Worm (Caenorhabditis elegans) whole organism, L2 larva: ENCODE results near the gene glb-23.
A peak's percentile ranks its signal among the peaks of the same experiment; 100 is the strongest.

ENCODE experiments used
- C34F6.9 ChIP-seq: fragments of 150-350 bp; optimal IDR thresholded peaks from 2 replicates; lab custom pipeline; 2014; ENCODE audit warnings: missing biosample characterization, missing genetic modification characterization
- F13H6.1 ChIP-seq: sonication (generic microtip); optimal IDR thresholded peaks from 2 replicates; lab custom pipeline; 2016; ENCODE audit warnings: missing genetic modification characterization, missing compliant biosample characterization
- R02D3.7 ChIP-seq: fragments of 150-350 bp; optimal IDR thresholded peaks from 2 replicates; lab custom pipeline; 2014; ENCODE audit warnings: missing biosample characterization, missing genetic modification characterization
- Y55F3AM.14 ChIP-seq: fragments of 200-800 bp; sonication (Bioruptor generic); optimal IDR thresholded peaks from 2 replicates; lab custom pipeline; 2018; ENCODE audit warnings: mild to moderate bottlenecking, missing genetic modification characterization, missing compliant biosample characterization
- ZK546.5 ChIP-seq: sonication (generic microtip); optimal IDR thresholded peaks from 2 replicates; lab custom pipeline; 2017; ENCODE audit warnings: missing biosample characterization, missing genetic modification characterization
- aly-2 ChIP-seq: fragments of 150-350 bp; optimal IDR thresholded peaks from 2 replicates; lab custom pipeline; 2014; ENCODE audit warnings: missing biosample characterization, missing genetic modification characterization
- ama-1 ChIP-seq: fragments of 150-350 bp; optimal IDR thresholded peaks from 2 replicates; lab custom pipeline; 2018; ENCODE audit warnings: inconsistent platforms
- blmp-1 ChIP-seq: sonication (generic microtip); optimal IDR thresholded peaks from 2 replicates; lab custom pipeline; 2017; ENCODE audit warnings: missing genetic modification characterization, mild to moderate bottlenecking, missing compliant biosample characterization, antibody characterized with exemption, moderate library complexity; ENCODE audit not compliant: insufficient read depth
- ceh-16 ChIP-seq: fragments of 150-350 bp; optimal IDR thresholded peaks from 2 replicates; lab custom pipeline; 2014; ENCODE audit warnings: missing biosample characterization, missing genetic modification characterization
- ceh-82 ChIP-seq: fragments of 150-350 bp; optimal IDR thresholded peaks from 2 replicates; lab custom pipeline; 2014; ENCODE audit warnings: missing biosample characterization, missing genetic modification characterization
- crh-2 ChIP-seq: sonication (generic microtip); optimal IDR thresholded peaks from 2 replicates; lab custom pipeline; 2017; ENCODE audit warnings: missing biosample characterization, missing genetic modification characterization
- dmd-4 ChIP-seq: sonication (generic microtip); optimal IDR thresholded peaks from 2 replicates; lab custom pipeline; 2017; ENCODE audit warnings: missing biosample characterization, missing genetic modification characterization
- egl-27 ChIP-seq: sonication (generic microtip); optimal IDR thresholded peaks from 3 replicates; lab custom pipeline; 2017; ENCODE audit warnings: missing biosample characterization, missing genetic modification reagents, missing genetic modification characterization
- elt-1 ChIP-seq: fragments of 150-350 bp; optimal IDR thresholded peaks from 2 replicates; lab custom pipeline; 2014; ENCODE audit warnings: missing biosample characterization, missing genetic modification characterization
- elt-3 ChIP-seq: sonication (generic microtip); optimal IDR thresholded peaks from 2 replicates; lab custom pipeline; 2017; ENCODE audit warnings: missing biosample characterization, missing genetic modification characterization
- fos-1 ChIP-seq: fragments of 150-350 bp; optimal IDR thresholded peaks from 2 replicates; lab custom pipeline; 2014; ENCODE audit warnings: missing biosample characterization, missing genetic modification characterization
- gmeb-1 ChIP-seq: fragments of 150-350 bp; optimal IDR thresholded peaks from 2 replicates; lab custom pipeline; 2014; ENCODE audit warnings: missing biosample characterization, missing genetic modification characterization
- lin-11 ChIP-seq: fragments of 150-350 bp; sonication (generic microtip); optimal IDR thresholded peaks from 2 replicates; lab custom pipeline; 2014; ENCODE audit warnings: missing biosample characterization, missing genetic modification characterization, inconsistent platforms, mixed read lengths
- lin-13 ChIP-seq: fragments of 150-350 bp; optimal IDR thresholded peaks from 2 replicates; lab custom pipeline; 2014; ENCODE audit warnings: missing biosample characterization, missing genetic modification reagents, missing genetic modification characterization
- lin-39 ChIP-seq: fragments of 150-350 bp; optimal IDR thresholded peaks from 2 replicates; lab custom pipeline; 2014; ENCODE audit warnings: missing biosample characterization, missing genetic modification reagents, missing genetic modification characterization
- lsy-2 ChIP-seq, 2 experiments: fragments of 150-350 bp in 1 of 2; sonication (generic microtip) in 1 of 2; optimal IDR thresholded peaks; 2 replicates each; lab custom pipeline; 2014 to 2017; ENCODE audit warnings: missing biosample characterization in 2 of 2, missing genetic modification characterization in 2 of 2
- mab-5 ChIP-seq: fragments of 150-350 bp; optimal IDR thresholded peaks from 2 replicates; lab custom pipeline; 2014; ENCODE audit warnings: missing biosample characterization, missing genetic modification characterization
- mbf-1 ChIP-seq: sonication (generic microtip); optimal IDR thresholded peaks from 2 replicates; lab custom pipeline; 2017; ENCODE audit warnings: missing biosample characterization, missing genetic modification characterization
- mdl-1 ChIP-seq, 2 experiments: fragments of 150-350 bp in 1 of 2; sonication (generic microtip) in 1 of 2; optimal IDR thresholded peaks; 2 replicates each; lab custom pipeline; 2017; ENCODE audit warnings: missing biosample characterization in 2 of 2, missing genetic modification characterization in 2 of 2
- nhr-10 ChIP-seq: sonication (generic microtip); optimal IDR thresholded peaks from 2 replicates; lab custom pipeline; 2017; ENCODE audit warnings: missing biosample characterization, missing genetic modification characterization
- nhr-11 ChIP-seq: fragments of 150-350 bp; optimal IDR thresholded peaks from 2 replicates; lab custom pipeline; 2014; ENCODE audit warnings: missing biosample characterization, missing genetic modification characterization
- nhr-12 ChIP-seq: fragments of 150-350 bp; optimal IDR thresholded peaks from 2 replicates; lab custom pipeline; 2014; ENCODE audit warnings: missing biosample characterization, missing genetic modification characterization
- nhr-129 ChIP-seq: fragments of 150-350 bp; optimal IDR thresholded peaks from 2 replicates; lab custom pipeline; 2014; ENCODE audit warnings: missing biosample characterization, missing genetic modification characterization
- nhr-21 ChIP-seq: fragments of 150-350 bp; optimal IDR thresholded peaks from 2 replicates; lab custom pipeline; 2014; ENCODE audit warnings: missing biosample characterization, missing genetic modification characterization
- nhr-23 ChIP-seq: fragments of 150-350 bp; optimal IDR thresholded peaks from 2 replicates; lab custom pipeline; 2014; ENCODE audit warnings: missing biosample characterization, missing genetic modification reagents, missing genetic modification characterization
- nhr-237 ChIP-seq: fragments of 150-350 bp; optimal IDR thresholded peaks from 2 replicates; lab custom pipeline; 2014; ENCODE audit warnings: missing biosample characterization, missing genetic modification characterization
- nhr-25 ChIP-seq: fragments of 150-350 bp; sonication (generic microtip); optimal IDR thresholded peaks from 3 replicates; lab custom pipeline; 2014; ENCODE audit warnings: missing biosample characterization, missing genetic modification characterization
- nhr-6 ChIP-seq: fragments of 150-350 bp; optimal IDR thresholded peaks from 2 replicates; lab custom pipeline; 2014; ENCODE audit warnings: missing biosample characterization, missing genetic modification characterization
- nhr-77 ChIP-seq: fragments of 150-350 bp; optimal IDR thresholded peaks from 2 replicates; lab custom pipeline; 2014; ENCODE audit warnings: missing biosample characterization, missing genetic modification characterization
- peb-1 ChIP-seq: fragments of 150-350 bp; optimal IDR thresholded peaks from 2 replicates; lab custom pipeline; 2014; ENCODE audit warnings: missing biosample characterization, missing genetic modification characterization
- sem-4 ChIP-seq: fragments of 150-350 bp; optimal IDR thresholded peaks from 2 replicates; lab custom pipeline; 2014; ENCODE audit warnings: missing biosample characterization, missing genetic modification reagents, missing genetic modification characterization
- skn-1 ChIP-seq: sonication (generic microtip); optimal IDR thresholded peaks from 2 replicates; lab custom pipeline; 2017; ENCODE audit warnings: missing biosample characterization, missing genetic modification characterization
- sma-3 ChIP-seq: sonication (generic microtip); optimal IDR thresholded peaks from 2 replicates; lab custom pipeline; 2016; ENCODE audit warnings: missing genetic modification reagents, missing genetic modification characterization, missing compliant biosample characterization
- sma-9 ChIP-seq, 2 experiments: fragments of 150-350 bp in 1 of 2; sonication (generic microtip) in 1 of 2; optimal IDR thresholded peaks; 2 replicates each; lab custom pipeline; 2014 to 2016; ENCODE audit warnings: missing genetic modification characterization in 2 of 2, mild to moderate bottlenecking in 1 of 2, missing biosample characterization in 1 of 2, missing compliant biosample characterization in 1 of 2, missing genetic modification reagents in 1 of 2, moderate library complexity in 1 of 2
- snpc-4 ChIP-seq: fragments of 150-350 bp; optimal IDR thresholded peaks from 2 replicates; lab custom pipeline; 2014; ENCODE audit warnings: missing biosample characterization, missing genetic modification characterization
- unc-39 ChIP-seq: fragments of 150-350 bp; optimal IDR thresholded peaks from 2 replicates; lab custom pipeline; 2014; ENCODE audit warnings: missing biosample characterization, missing genetic modification characterization
- unc-55 ChIP-seq: fragments of 150-350 bp; sonication (generic microtip); optimal IDR thresholded peaks from 3 replicates; lab custom pipeline; 2014; ENCODE audit warnings: missing biosample characterization, missing genetic modification reagents, missing genetic modification characterization
- unc-62 ChIP-seq: fragments of 150-350 bp; optimal IDR thresholded peaks from 2 replicates; lab custom pipeline; 2014; ENCODE audit warnings: missing biosample characterization, missing genetic modification reagents, missing genetic modification characterization
- zag-1 ChIP-seq: fragments of 150-350 bp; optimal IDR thresholded peaks from 2 replicates; lab custom pipeline; 2014; ENCODE audit warnings: missing biosample characterization, missing genetic modification characterization
- ztf-1 ChIP-seq: fragments of 200-800 bp; sonication (Bioruptor generic); conservative IDR thresholded peaks from 2 replicates; pipeline ENCODE4 v1.3.6; 2022; ENCODE audit warnings: missing genetic modification characterization, missing compliant biosample characterization
- ztf-11 ChIP-seq: sonication (generic microtip); optimal IDR thresholded peaks from 2 replicates; lab custom pipeline; 2017; ENCODE audit warnings: missing biosample characterization, missing genetic modification characterization
- ztf-4 ChIP-seq: fragments of 150-350 bp; optimal IDR thresholded peaks from 2 replicates; lab custom pipeline; 2014; ENCODE audit warnings: missing biosample characterization, missing genetic modification characterization

The glb-23 gene

DNA sequence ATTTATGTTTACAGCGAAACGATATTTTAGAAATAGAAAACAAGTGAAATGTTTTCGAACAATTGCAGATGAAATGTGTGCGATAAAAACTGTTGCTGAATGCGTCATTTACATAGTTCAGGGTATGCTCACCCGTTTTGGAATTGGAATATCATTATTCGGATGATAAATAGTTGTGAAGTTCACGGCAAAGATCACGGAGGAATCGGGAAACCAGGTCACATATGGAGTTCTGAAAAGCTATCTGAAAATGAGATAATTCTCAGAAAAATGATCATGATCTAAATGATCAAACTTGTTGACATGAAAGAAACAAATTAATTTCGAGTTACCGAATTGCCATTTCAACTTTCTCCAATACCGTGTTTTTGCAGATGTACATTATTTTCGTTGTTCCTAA lies 23.6 kb downstream of the glb-23 start, which contains the start of gene best-16:
TSS of gene best-16 (minus strand) at position 101 of the 400 bp plus-strand sequence.
- no peak for TF ChIP-seq sem-4 (tag; lab: Kevin White, UChicago)
- no peak for TF ChIP-seq nhr-10 (tag; lab: Kevin White, UChicago)
- no peak for TF ChIP-seq blmp-1 (tag; lab: Kevin White, UChicago)
- TF ChIP-seq mdl-1 (tag; optimal IDR thresholded peaks at IDR 0.05; lab: Kevin White, UChicago) = no peak
- no peak for TF ChIP-seq nhr-77 (tag; lab: Kevin White, UChicago)
- TF ChIP-seq nhr-237 = no peak
- no peak for TF ChIP-seq ama-1 (lab: Kevin White, UChicago)
- no peak for TF ChIP-seq nhr-25 (tag; lab: Kevin White, UChicago)

DNA sequence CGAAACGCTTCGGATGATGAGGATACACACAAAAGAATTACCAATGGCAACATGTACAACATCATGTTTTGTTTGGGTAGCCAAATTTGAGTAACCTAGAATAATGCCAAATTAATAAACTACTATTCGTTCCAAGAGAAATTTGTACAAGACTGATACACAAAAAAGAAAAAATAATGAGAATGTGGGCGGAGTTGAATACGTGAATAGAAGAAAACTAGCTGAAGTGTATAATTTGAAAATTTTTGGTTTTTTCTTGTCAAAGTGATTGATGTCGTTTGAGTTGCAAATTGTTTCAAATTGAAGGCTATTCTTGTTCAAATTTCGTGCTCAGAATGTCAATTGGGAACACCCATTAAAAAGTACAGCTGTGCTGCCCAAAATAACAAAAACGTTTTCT lies 27.6 kb downstream of the glb-23 start, which contains the start of gene R13A1.5:
TSS of gene R13A1.5 (minus strand) at position 101 of the 400 bp plus-strand sequence.
- TF ChIP-seq lin-39 (no peak), peb-1 (no peak), skn-1 (tag; lab: Kevin White, UChicago) (no peak), unc-39 (tag; lab: Kevin White, UChicago) (no peak), zag-1 (no peak), snpc-4 (tag; lab: Kevin White, UChicago) (no peak), lin-11 (tag; lab: Kevin White, UChicago) (no peak), ztf-11 (tag; lab: Kevin White, UChicago) (no peak), nhr-77 (tag; lab: Kevin White, UChicago) (no peak), elt-1 (tag; lab: Kevin White, UChicago) (no peak), ama-1 (lab: Kevin White, UChicago) (no peak), fos-1 (no peak), ztf-1 (GFP tag; lab: Robert Waterston, UW) (no peak)

DNA sequence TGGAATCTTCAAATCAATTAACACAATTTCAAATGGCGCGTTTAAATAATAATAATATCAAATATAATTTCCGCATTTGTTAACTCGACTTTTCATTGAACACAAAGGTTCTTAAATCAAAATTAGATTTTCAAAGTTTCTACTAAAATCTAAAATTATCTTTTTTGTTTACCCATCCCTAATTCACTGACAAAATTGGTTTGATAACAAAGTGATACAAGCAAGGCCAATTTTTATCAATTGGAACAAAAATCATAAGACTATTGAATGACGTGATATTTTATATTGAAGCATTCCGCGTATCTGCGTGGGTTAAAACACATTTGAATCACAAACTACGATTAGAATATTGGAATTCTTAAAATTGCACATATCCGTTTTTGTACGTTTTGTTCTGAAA lies 28.9 kb downstream of the glb-23 start:
- TF ChIP-seq aly-2 (tag; lab: Kevin White, UChicago) (no peak), ZK546.5 (tag; lab: Kevin White, UChicago) (no peak), nhr-21 (tag; lab: Kevin White, UChicago) (peak; percentile 0), unc-39 (tag; lab: Kevin White, UChicago) (no peak), nhr-237 (no peak), fos-1 (peak; percentile 78), elt-3 (no peak), ama-1 (lab: Kevin White, UChicago) (no peak), sma-3 (peak; percentile 38), crh-2 (peak; percentile 47), sem-4 (tag; lab: Kevin White, UChicago) (no peak), dmd-4 (tag; lab: Kevin White, UChicago) (no peak), mdl-1 (tag; optimal IDR thresholded peaks at IDR 0.05; lab: Kevin White, UChicago) (no peak), lin-39 (no peak), snpc-4 (tag; lab: Kevin White, UChicago) (no peak), ceh-82 (tag; lab: Kevin White, UChicago) (no peak), ztf-4 (tag; lab: Kevin White, UChicago) (no peak), lin-13 (GFP tag; lab: Kevin White, UChicago) (no peak), elt-1 (tag; lab: Kevin White, UChicago) (no peak), Y55F3AM.14 (GFP tag; lab: Kevin White, UChicago) (no peak), unc-55 (no peak), nhr-10 (tag; lab: Kevin White, UChicago) (no peak), skn-1 (tag; lab: Kevin White, UChicago) (no peak), nhr-129 (tag; lab: Kevin White, UChicago) (no peak), C34F6.9 (tag; lab: Kevin White, UChicago) (no peak), mab-5 (tag; lab: Kevin White, UChicago) (no peak), unc-62 (no peak), zag-1 (no peak), nhr-6 (no peak), lin-11 (tag; lab: Kevin White, UChicago) (no peak), nhr-77 (tag; lab: Kevin White, UChicago) (no peak), nhr-12 (tag; lab: Kevin White, UChicago) (no peak), gmeb-1 (peak; percentile 51), egl-27 (no peak), nhr-23 (tag; lab: Kevin White, UChicago) (no peak), nhr-25 (tag; lab: Kevin White, UChicago) (no peak), F13H6.1 (tag; lab: Kevin White, UChicago) (no peak), lsy-2 (tag; optimal IDR thresholded peaks at IDR 0.05; lab: Kevin White, UChicago) (no peak), ztf-1 (GFP tag; lab: Robert Waterston, UW) (no peak), sma-9 (GFP tag; optimal IDR thresholded peaks at IDR 0.05; lab: Kevin White, UChicago) (peak; percentile 83), sma-9 (tag; optimal IDR thresholded peaks at IDR 0.05; lab: Kevin White, UChicago) (no peak), ceh-16 (tag; lab: Kevin White, UChicago) (no peak), mbf-1 (tag; lab: Kevin White, UChicago) (no peak), R02D3.7 (no peak), ztf-11 (tag; lab: Kevin White, UChicago) (no peak), blmp-1 (tag; lab: Kevin White, UChicago) (no peak), nhr-11 (tag; lab: Kevin White, UChicago) (no peak), peb-1 (no peak)
